Worm (Caenorhabditis elegans): ENCODE measurements around the gene bus-19.
"Not testable (repeated sequence)": the region's sequence is repeated elsewhere in the genome, so short reads cannot be mapped to it uniquely, and the experiment has no call there.

Gene bus-19

ce11 chrV:12859144-12859543 is 12.7 kb upstream of the bus-19 start, which contains the start of gene anp-1:
Gene anp-1, plus strand, starts transcription at chrV:12859444.
- TF ChIP-seq cey-2 (tag; optimal IDR thresholded peaks at IDR 0.05; ENCODE audit: borderline replicate concordance, insufficient read depth) (no peak), ZK337.2 (GFP tag; IDR thresholded peaks at IDR 0.05) (no peak), nhr-237 (tag; optimal IDR thresholded peaks at IDR 0.05) (no peak), lin-13 (GFP tag; optimal IDR thresholded peaks at IDR 0.05) (no peak)

- not testable (repeated sequence) for TF ChIP-seq hlh-30 (tag; optimal IDR thresholded peaks at IDR 0.05; ENCODE audit: insufficient read depth); unc-62 (GFP tag; optimal IDR thresholded peaks at IDR 0.05 in 1 of 2); unc-62 (tag; optimal IDR thresholded peaks at IDR 0.05); F10B5.3 (tag; optimal IDR thresholded peaks at IDR 0.05)
Observed at ce11 chrV:12865615-12866014, 6.2 kb upstream of the bus-19 start, which contains the start of gene T07F10.5. Gene T07F10.5, plus strand, starts transcription at chrV:12865915.

ce11 chrV:12867997-12868396 is 3.9 kb upstream of the bus-19 start, which contains the start of gene nspg-1:
Gene nspg-1, minus strand, starts transcription at chrV:12868097.
- TF ChIP-seq nhr-77 (tag; optimal IDR thresholded peaks at IDR 0.05) = no peak
- peak; percentile 27 for TF ChIP-seq nhr-6 (tag; optimal IDR thresholded peaks at IDR 0.05)

- TF ChIP-seq egl-27 (tag; optimal IDR thresholded peaks at IDR 0.05) = no peak
- peak; percentile 45 for TF ChIP-seq F49E8.2 (tag; optimal IDR thresholded peaks at IDR 0.05; ENCODE audit: borderline replicate concordance)
- no peak for TF ChIP-seq jun-1 (tag; optimal IDR thresholded peaks at IDR 0.05)
- no peak for TF ChIP-seq ztf-7 (tag; optimal IDR thresholded peaks at IDR 0.05)
- no peak for TF ChIP-seq set-16 (GFP tag; IDR thresholded peaks at IDR 0.05)
- no peak for TF ChIP-seq ztf-11 (tag; optimal IDR thresholded peaks at IDR 0.05)
- TF ChIP-seq dmd-6 (GFP tag; IDR thresholded peaks at IDR 0.05) = peak; percentile 86
- peak; percentile 70; the same call in 1 of the 2 replicates for TF ChIP-seq tra-1 (GFP tag; IDR thresholded peaks at IDR 0.05)
- TF ChIP-seq nhr-10 (tag; optimal IDR thresholded peaks at IDR 0.05) = no peak
- peak; percentile 97 for TF ChIP-seq ZK337.2 (GFP tag; IDR thresholded peaks at IDR 0.05)
- TF ChIP-seq nhr-76 (tag; optimal IDR thresholded peaks at IDR 0.05) = no peak
- TF ChIP-seq zfp-3 (GFP tag; conservative IDR thresholded peaks at IDR 0.05) = peak; percentile 81; the same call in 1 of the 2 replicates
- no peak for TF ChIP-seq fos-1 (tag; optimal IDR thresholded peaks at IDR 0.05)
- TF ChIP-seq unc-62 (GFP tag; optimal IDR thresholded peaks at IDR 0.05 in 1 of 2) = no peak
- TF ChIP-seq unc-62 (tag; optimal IDR thresholded peaks at IDR 0.05) = no peak
- TF ChIP-seq attf-4 (tag; optimal IDR thresholded peaks at IDR 0.05) = no peak
- no peak for TF ChIP-seq zip-11 (GFP tag; IDR thresholded peaks at IDR 0.05)
- TF ChIP-seq daf-16 (GFP tag; optimal IDR thresholded peaks at IDR 0.05) = peak in 1 of 2 experiments; percentile 41
- TF ChIP-seq daf-16 (tag; optimal IDR thresholded peaks at IDR 0.05) = peak; percentile 41
- no peak for TF ChIP-seq ceh-32 (tag; optimal IDR thresholded peaks at IDR 0.05; ENCODE audit: poor library complexity)
- TF ChIP-seq D1046.2 (GFP tag; IDR thresholded peaks at IDR 0.05) = 0 out of 2 replicates have a peak, but pooled peaks have one; percentile 41
- peak; percentile 99 for TF ChIP-seq dpl-1 (GFP tag; optimal IDR thresholded peaks at IDR 0.05)
- TF ChIP-seq lin-29 (GFP tag; IDR thresholded peaks at IDR 0.05) = no peak
- TF ChIP-seq aha-1 (tag) = no peak
- no peak for TF ChIP-seq F44E2.7 (GFP tag; IDR thresholded peaks at IDR 0.05)
- no peak for TF ChIP-seq hlh-30 (tag; optimal IDR thresholded peaks at IDR 0.05; ENCODE audit: insufficient read depth)
- peak; percentile 77 for TF ChIP-seq dve-1 (tag; optimal IDR thresholded peaks at IDR 0.05; ENCODE audit: insufficient read depth)
- peak; percentile 76 for TF ChIP-seq T20F7.1 (GFP tag; optimal IDR thresholded peaks at IDR 0.05)
- TF ChIP-seq ceh-28 (tag; optimal IDR thresholded peaks at IDR 0.05) = no peak
- peak; percentile 100 for TF ChIP-seq mes-2 (tag; optimal IDR thresholded peaks at IDR 0.05; ENCODE audit: poor library complexity, severe bottlenecking)
- peak; percentile 69 for TF ChIP-seq spr-1 (tag; optimal IDR thresholded peaks at IDR 0.05)
- TF ChIP-seq saeg-2 (GFP tag; IDR thresholded peaks at IDR 0.05) = 0 out of 2 replicates have a peak, but pooled peaks have one; percentile 38
- TF ChIP-seq Y105C5A.15 (GFP tag; IDR thresholded peaks at IDR 0.05) = no peak
- TF ChIP-seq dmd-9 (GFP tag; IDR thresholded peaks at IDR 0.05) = peak; percentile 93
- TF ChIP-seq egl-43 (GFP tag; IDR thresholded peaks at IDR 0.05) = no peak
- TF ChIP-seq ceh-20 (GFP tag; IDR thresholded peaks at IDR 0.05) = peak; percentile 71
- TF ChIP-seq ceh-62 (tag; optimal IDR thresholded peaks at IDR 0.05) = no peak
- peak in 1 of 2 experiments; percentile 94 for TF ChIP-seq hif-1 (tag; optimal IDR thresholded peaks at IDR 0.05)
- no peak for TF ChIP-seq daf-12 (tag; optimal IDR thresholded peaks at IDR 0.05)
Observed at ce11 chrV:12869948-12870347, 1.9 kb upstream of the bus-19 start, which contains the start of gene T07F10.3. Gene T07F10.3, minus strand, starts transcription at chrV:12870045.

Data from whole organism, L4 larva.